Worm (Caenorhabditis elegans): Measurements from ENCODE around the gene F54D5.7.

DNA sequence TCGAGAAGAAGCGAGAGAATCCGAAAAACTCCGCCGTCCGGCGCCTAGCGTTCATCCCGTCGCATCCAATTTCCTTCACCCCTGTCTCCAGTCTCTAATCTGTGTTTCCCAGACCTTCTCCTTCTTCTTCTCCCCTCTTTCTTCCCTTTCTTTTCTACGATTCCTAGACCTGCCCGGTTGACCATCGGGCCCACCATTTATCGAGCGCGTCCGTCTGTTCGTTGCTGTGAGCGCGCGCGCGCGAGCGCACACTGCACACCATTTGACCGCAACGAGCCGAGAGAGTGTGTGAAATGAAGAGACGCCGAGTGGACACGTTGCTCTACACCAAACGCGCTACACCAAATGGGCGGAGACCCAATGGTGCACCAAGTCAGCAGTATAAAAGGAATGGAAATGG is 10.2 kb upstream of the F54D5.7 start:
- no peak for TF ChIP-seq ceh-18 (tag; optimal IDR thresholded peaks at IDR 0.05)
- TF ChIP-seq pqm-1 (tag; optimal IDR thresholded peaks at IDR 0.05), result no peak
- TF ChIP-seq nhr-11 (tag; optimal IDR thresholded peaks at IDR 0.05), result no peak
- TF ChIP-seq elt-4 (tag; optimal IDR thresholded peaks at IDR 0.05), result no peak
- TF ChIP-seq sox-4 (tag; optimal IDR thresholded peaks at IDR 0.05), result no peak
- TF ChIP-seq hlh-8 (tag; optimal IDR thresholded peaks at IDR 0.05), result no peak
